Worm (Caenorhabditis elegans): ENCODE measurements around the gene C33F10.11.

DNA sequence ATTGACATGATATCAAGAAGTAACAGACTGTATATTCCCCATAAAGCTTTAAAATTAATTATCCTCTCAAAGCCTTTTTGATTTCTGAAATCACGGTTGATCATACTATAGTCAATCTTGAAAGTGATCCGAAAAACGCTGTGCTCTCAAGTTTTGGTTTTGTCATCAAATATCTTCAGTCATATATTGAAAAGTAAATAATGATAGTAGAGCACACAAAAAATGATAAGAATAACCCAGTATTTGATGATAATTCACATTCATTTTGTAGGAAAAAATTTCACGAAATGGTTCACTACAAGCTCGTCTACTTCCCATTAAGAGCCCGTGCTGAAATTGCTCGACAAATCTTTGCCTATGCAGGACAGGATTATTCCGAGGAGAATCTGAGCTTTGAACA, 45.0 kb upstream of the C33F10.11 start, which contains the start of gene gst-6:
- TF ChIP-seq dao-5 (tag; optimal IDR thresholded peaks at IDR 0.05) = no peak
- no peak for TF ChIP-seq him-1 (tag; optimal IDR thresholded peaks at IDR 0.05)
